Fruit fly (Drosophila melanogaster) whole organism, prepupa: ENCODE data around the gene CG6845.
A peak's percentile ranks its signal among the peaks of the same experiment; 100 is the strongest.

Experiments used
- Blimp-1 ChIP-seq: fragments of 200-800 bp; sonication (Bioruptor generic); optimal IDR thresholded peaks from 3 replicates; lab custom pipeline; 2017; ENCODE audit warnings: missing biosample characterization, missing genetic modification characterization, mild to moderate bottlenecking, moderate library complexity, missing genetic modification reagents
- CG11294 ChIP-seq: fragments of 200-800 bp; sonication (Bioruptor generic); IDR thresholded peaks from 2 replicates; pipeline ENCODE4 v1.3.6; 2022; ENCODE audit warnings: missing biosample characterization, missing genetic modification characterization
- CG11762 ChIP-seq: fragments of 200-800 bp; sonication (Bioruptor generic); optimal IDR thresholded peaks from 3 replicates; lab custom pipeline; 2016; ENCODE audit warnings: missing biosample characterization, missing genetic modification characterization; ENCODE audit not compliant: insufficient read depth
- CG11902 ChIP-seq: fragments of 200-800 bp; sonication (Bioruptor generic); optimal IDR thresholded peaks from 3 replicates; lab custom pipeline; 2016; ENCODE audit warnings: missing biosample characterization, missing genetic modification characterization
- CG15336 ChIP-seq: fragments of 200-800 bp; sonication (Bioruptor generic); IDR thresholded peaks from 2 replicates; pipeline ENCODE4 v1.3.6; 2022; ENCODE audit warnings: missing biosample characterization, missing genetic modification characterization
- CG1621 ChIP-seq: fragments of 200-800 bp; sonication (Bioruptor generic); optimal IDR thresholded peaks from 3 replicates; lab custom pipeline; 2018; ENCODE audit warnings: missing biosample characterization, mild to moderate bottlenecking, missing genetic modification characterization
- CG16779 ChIP-seq: fragments of 200-800 bp; sonication (Bioruptor generic); optimal IDR thresholded peaks from 3 replicates; lab custom pipeline; 2017; ENCODE audit warnings: missing biosample characterization, mild to moderate bottlenecking, missing genetic modification characterization
- CG3032 ChIP-seq: fragments of 200-800 bp; optimal IDR thresholded peaks from 2 replicates; lab custom pipeline; 2019; ENCODE audit warnings: missing biosample characterization, mild to moderate bottlenecking, missing genetic modification characterization, moderate library complexity
- CG31627 ChIP-seq: fragments of 200-800 bp; sonication (Bioruptor generic); optimal IDR thresholded peaks from 3 replicates; lab custom pipeline; 2016; ENCODE audit warnings: missing biosample characterization, missing genetic modification characterization
- CG3919 ChIP-seq: fragments of 200-800 bp; sonication (Bioruptor generic); optimal IDR thresholded peaks from 3 replicates; lab custom pipeline; 2016; ENCODE audit warnings: missing biosample characterization, missing genetic modification characterization
- CG4318 ChIP-seq: fragments of 200-800 bp; sonication (Bioruptor generic); optimal IDR thresholded peaks from 3 replicates; lab custom pipeline; 2017; ENCODE audit warnings: missing biosample characterization, mild to moderate bottlenecking, missing genetic modification characterization
- CG6163 ChIP-seq: fragments of 200-800 bp; sonication (Bioruptor generic); IDR thresholded peaks from 3 replicates; pipeline ENCODE4 v1.3.6; 2022; ENCODE audit warnings: missing biosample characterization, missing genetic modification characterization
- CG6276 ChIP-seq: fragments of 200-800 bp; sonication (Bioruptor generic); optimal IDR thresholded peaks from 2 replicates; lab custom pipeline; 2017; ENCODE audit warnings: missing biosample characterization, mild to moderate bottlenecking, missing genetic modification characterization
- CG6792 ChIP-seq: fragments of 200-800 bp; sonication (Bioruptor generic); optimal IDR thresholded peaks from 3 replicates; lab custom pipeline; 2016; ENCODE audit warnings: missing biosample characterization, missing genetic modification characterization
- CG6808 ChIP-seq: fragments of 200-800 bp; sonication (Bioruptor generic); optimal IDR thresholded peaks from 3 replicates; lab custom pipeline; 2017; ENCODE audit warnings: missing biosample characterization, missing genetic modification characterization, mild to moderate bottlenecking, moderate library complexity, missing genetic modification reagents
- CG6854 ChIP-seq: fragments of 200-800 bp; sonication (Bioruptor generic); optimal IDR thresholded peaks from 2 replicates; lab custom pipeline; 2017; ENCODE audit warnings: missing biosample characterization, mild to moderate bottlenecking, missing genetic modification characterization
- CG7368 ChIP-seq: fragments of 200-800 bp; sonication (Bioruptor generic); optimal IDR thresholded peaks from 3 replicates; lab custom pipeline; 2016; ENCODE audit warnings: missing biosample characterization, missing genetic modification characterization
- CG8119 ChIP-seq: fragments of 200-800 bp; sonication (Bioruptor generic); IDR thresholded peaks from 3 replicates; pipeline ENCODE4 v1.3.6; 2022; ENCODE audit warnings: missing biosample characterization, missing genetic modification characterization
- CG8319 ChIP-seq: fragments of 200-800 bp; sonication (Bioruptor generic); optimal IDR thresholded peaks from 3 replicates; lab custom pipeline; 2016; ENCODE audit warnings: missing biosample characterization, missing genetic modification characterization
- Eip75B ChIP-seq: fragments of 200-800 bp; sonication (Bioruptor generic); optimal IDR thresholded peaks from 3 replicates; lab custom pipeline; 2016; ENCODE audit warnings: missing biosample characterization, missing genetic modification characterization
- Eip78C ChIP-seq: fragments of 200-800 bp; sonication (Bioruptor generic); peaks from one replicate; lab custom pipeline; 2016; ENCODE audit warnings: missing biosample characterization, missing genetic modification characterization
- Eip93F ChIP-seq: fragments of 200-800 bp; sonication (Bioruptor generic); optimal IDR thresholded peaks from 2 replicates; lab custom pipeline; 2016; ENCODE audit warnings: missing biosample characterization, mild to moderate bottlenecking, missing genetic modification characterization
- Ets21C ChIP-seq: fragments of 200-800 bp; sonication (Bioruptor generic); optimal IDR thresholded peaks from 3 replicates; lab custom pipeline; 2016; ENCODE audit warnings: missing biosample characterization, missing genetic modification characterization
- Ets96B ChIP-seq: fragments of 200-800 bp; optimal IDR thresholded peaks from 2 replicates; lab custom pipeline; 2019; ENCODE audit warnings: missing biosample characterization, mild to moderate bottlenecking, missing genetic modification characterization, moderate library complexity
- Gug ChIP-seq: fragments of 200-800 bp; sonication (Bioruptor generic); IDR thresholded peaks from 2 replicates; pipeline ENCODE4 v1.3.6; 2022; ENCODE audit warnings: missing biosample characterization, missing genetic modification characterization
- Hr39 ChIP-seq: fragments of 200-800 bp; sonication (Bioruptor generic); optimal IDR thresholded peaks from 2 replicates; lab custom pipeline; 2016; ENCODE audit warnings: missing biosample characterization, missing genetic modification characterization
- Lpt ChIP-seq: fragments of 200-800 bp; sonication (Bioruptor generic); optimal IDR thresholded peaks from 3 replicates; lab custom pipeline; 2016; ENCODE audit warnings: missing biosample characterization, missing genetic modification characterization
- OdsH ChIP-seq: fragments of 200-800 bp; sonication (Bioruptor generic); optimal IDR thresholded peaks from 3 replicates; lab custom pipeline; 2016; ENCODE audit warnings: missing biosample characterization, missing genetic modification characterization
- Sox102F ChIP-seq: fragments of 200-800 bp; sonication (Bioruptor generic); optimal IDR thresholded peaks from 2 replicates; lab custom pipeline; 2016; ENCODE audit warnings: missing biosample characterization, mild to moderate bottlenecking, missing genetic modification characterization
- Sox14 ChIP-seq: fragments of 200-800 bp; sonication (Bioruptor generic); optimal IDR thresholded peaks from 3 replicates; lab custom pipeline; 2016; ENCODE audit warnings: missing biosample characterization, missing genetic modification characterization
- achi ChIP-seq: fragments of 200-800 bp; sonication (Bioruptor generic); optimal IDR thresholded peaks from 3 replicates; lab custom pipeline; 2016; ENCODE audit warnings: missing biosample characterization, missing genetic modification characterization
- acj6 ChIP-seq: fragments of 200-800 bp; sonication (Bioruptor generic); optimal IDR thresholded peaks from 3 replicates; lab custom pipeline; 2016; ENCODE audit warnings: missing biosample characterization, missing genetic modification characterization
- cyc ChIP-seq: fragments of 200-800 bp; sonication (Bioruptor generic); optimal IDR thresholded peaks from 3 replicates; lab custom pipeline; 2016; ENCODE audit warnings: missing biosample characterization, missing genetic modification characterization
- eg ChIP-seq: fragments of 200-800 bp; sonication (Bioruptor generic); IDR thresholded peaks from 3 replicates; pipeline ENCODE4 v1.3.6; 2022; ENCODE audit warnings: missing biosample characterization, missing genetic modification characterization
- esn ChIP-seq: fragments of 200-800 bp; sonication (Bioruptor generic); optimal IDR thresholded peaks from 2 replicates; lab custom pipeline; 2016; ENCODE audit warnings: missing biosample characterization, mild to moderate bottlenecking, missing genetic modification characterization, moderate library complexity
- fd59A ChIP-seq: fragments of 200-800 bp; sonication (Bioruptor generic); optimal IDR thresholded peaks from 2 replicates; lab custom pipeline; 2017; ENCODE audit warnings: missing biosample characterization, mild to moderate bottlenecking, missing genetic modification characterization, missing genetic modification reagents
- fd85E ChIP-seq: fragments of 200-800 bp; sonication (Bioruptor generic); optimal IDR thresholded peaks from 3 replicates; lab custom pipeline; 2016; ENCODE audit warnings: missing biosample characterization, missing genetic modification characterization
- fkh ChIP-seq: fragments of 200-800 bp; sonication (Bioruptor generic); optimal IDR thresholded peaks from 3 replicates; lab custom pipeline; 2017; ENCODE audit warnings: missing biosample characterization, mild to moderate bottlenecking, missing genetic modification characterization, moderate library complexity
- lz ChIP-seq: fragments of 200-800 bp; sonication (Bioruptor generic); optimal IDR thresholded peaks from 3 replicates; lab custom pipeline; 2016; ENCODE audit warnings: missing biosample characterization, missing genetic modification characterization
- net ChIP-seq: fragments of 200-800 bp; sonication (Bioruptor generic); optimal IDR thresholded peaks from 3 replicates; lab custom pipeline; 2016; ENCODE audit warnings: missing biosample characterization, missing genetic modification characterization
- pdm3 ChIP-seq: fragments of 200-800 bp; sonication (Bioruptor generic); optimal IDR thresholded peaks from 3 replicates; lab custom pipeline; 2016; ENCODE audit warnings: missing biosample characterization, missing genetic modification characterization
- salr ChIP-seq, 2 experiments: fragments of 200-800 bp; sonication (Bioruptor generic); optimal IDR thresholded peaks; 3 replicates each; lab custom pipeline; 2016 to 2018; ENCODE audit warnings: missing biosample characterization in 2 of 2, missing genetic modification characterization in 2 of 2, mild to moderate bottlenecking in 1 of 2
- spab ChIP-seq: fragments of 200-800 bp; sonication (Bioruptor generic); optimal IDR thresholded peaks from 2 replicates; lab custom pipeline; 2017; ENCODE audit warnings: missing biosample characterization, mild to moderate bottlenecking, missing genetic modification characterization, missing genetic modification reagents
- ss ChIP-seq, 2 experiments: fragments of 200-800 bp; sonication (Bioruptor generic); optimal IDR thresholded peaks; 2 replicates in 1 of 2; 3 replicates in 1 of 2; lab custom pipeline; 2017 to 2018; ENCODE audit warnings: mild to moderate bottlenecking in 2 of 2, missing biosample characterization in 2 of 2, missing genetic modification characterization in 2 of 2, moderate library complexity in 1 of 2
- svp ChIP-seq: fragments of 200-800 bp; sonication (Bioruptor generic); peaks from one replicate; lab custom pipeline; 2016; ENCODE audit warnings: missing biosample characterization, missing genetic modification characterization
- topi ChIP-seq: fragments of 200-800 bp; sonication (Bioruptor generic); optimal IDR thresholded peaks from 3 replicates; lab custom pipeline; 2016; ENCODE audit warnings: missing biosample characterization, missing genetic modification characterization
- vri ChIP-seq: fragments of 200-800 bp; sonication (Bioruptor generic); optimal IDR thresholded peaks from 3 replicates; lab custom pipeline; 2016; ENCODE audit warnings: missing biosample characterization, mild to moderate bottlenecking, missing genetic modification characterization

CG6845 gene

DNA sequence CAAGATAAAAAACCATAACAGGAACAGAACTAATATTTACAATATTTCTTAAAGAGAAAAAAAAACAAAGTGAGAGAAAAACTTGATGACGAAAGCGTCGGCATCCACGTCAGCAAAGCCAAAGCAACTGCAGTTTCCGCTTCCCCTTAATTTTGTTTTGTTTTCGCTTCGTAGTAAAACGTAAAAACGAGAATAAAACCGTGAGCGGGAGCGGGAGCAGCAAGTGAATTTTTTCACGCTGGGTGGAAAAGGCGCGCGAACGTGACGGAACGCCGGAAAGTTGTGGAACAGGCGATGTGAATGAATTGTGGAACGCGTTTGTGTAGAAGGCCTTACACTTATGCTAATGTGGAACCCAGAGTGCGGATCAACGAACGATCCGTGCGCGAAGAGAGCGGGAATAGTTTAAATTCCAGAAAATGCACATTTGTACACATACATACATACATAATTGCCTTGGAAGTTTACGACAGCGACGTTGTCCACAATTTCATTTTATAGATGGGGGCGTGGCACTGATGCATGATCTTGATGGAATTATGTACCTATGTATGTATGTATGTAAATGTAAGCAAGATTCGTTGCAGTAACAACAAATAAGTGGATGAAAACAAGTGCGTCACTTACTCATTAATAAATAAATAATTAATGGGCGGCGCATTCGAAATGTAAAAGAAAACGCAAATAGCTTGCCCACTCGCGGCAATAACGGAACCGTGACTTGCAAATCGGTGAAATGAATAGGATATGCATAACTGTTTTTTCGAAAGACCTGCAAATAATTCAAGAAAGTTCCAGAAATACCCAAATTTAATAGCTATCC is 17.7 kb upstream of the CG6845 start (continued):
- TF ChIP-seq Ets21C (GFP tag; lab: Kevin White, UChicago) = no peak
- TF ChIP-seq CG11762 (GFP tag; lab: Kevin White, UChicago) = no peak
- peak; percentile 44 for TF ChIP-seq fkh (GFP tag; lab: Kevin White, UChicago)
- TF ChIP-seq CG31627 (GFP tag; lab: Kevin White, UChicago) = no peak
- peak; percentile 31 for TF ChIP-seq Eip75B (GFP tag; lab: Kevin White, UChicago)
- no peak for TF ChIP-seq CG3032 (tag; lab: Kevin White, UChicago)
- TF ChIP-seq CG15336 (GFP tag; lab: Robert Waterston, UW) = peak; percentile 41; the same call in 1 of the 2 replicates
- no peak for TF ChIP-seq OdsH (GFP tag; lab: Kevin White, UChicago)
- peak; percentile 14 for TF ChIP-seq net
- TF ChIP-seq CG11902 = no peak
- no peak for TF ChIP-seq CG6792 (GFP tag; lab: Kevin White, UChicago)
- no peak for TF ChIP-seq cyc (GFP tag; lab: Kevin White, UChicago)
- TF ChIP-seq salr (GFP tag; optimal IDR thresholded peaks at IDR 0.05; lab: Kevin White, UChicago) = no peak
- peak; percentile 67 for TF ChIP-seq vri
- no peak for TF ChIP-seq CG7368 (GFP tag; lab: Kevin White, UChicago)
- TF ChIP-seq CG1621 = peak; percentile 82
- TF ChIP-seq CG6854 (GFP tag; lab: Kevin White, UChicago) = peak; percentile 91
- TF ChIP-seq Hr39 = no peak
- no peak for TF ChIP-seq CG11294 (GFP tag; lab: Robert Waterston, UW)
- TF ChIP-seq CG8319 (GFP tag; lab: Kevin White, UChicago) = no peak
- TF ChIP-seq esn (GFP tag; lab: Kevin White, UChicago) = no peak
- peak; percentile 37 to 46 for TF ChIP-seq ss (GFP tag; optimal IDR thresholded peaks at IDR 0.05; lab: Kevin White, UChicago)
- no peak for TF ChIP-seq Ets96B (tag; lab: Kevin White, UChicago)
- no peak for TF ChIP-seq Sox102F (GFP tag; lab: Kevin White, UChicago)
- no peak for TF ChIP-seq Eip93F (GFP tag; lab: Kevin White, UChicago)
- TF ChIP-seq spab = no peak
- TF ChIP-seq fd85E (GFP tag; lab: Kevin White, UChicago) = no peak

- TF ChIP-seq Sox102F (GFP tag; lab: Kevin White, UChicago) (peak; percentile 21), CG4318 (GFP tag; lab: Kevin White, UChicago) (no peak), Gug (GFP tag; lab: Robert Waterston, UW) (no peak), Sox14 (peak; percentile 35), CG6808 (GFP tag; lab: Kevin White, UChicago) (peak; percentile 18), CG7368 (GFP tag; lab: Kevin White, UChicago) (peak; percentile 5), CG6854 (GFP tag; lab: Kevin White, UChicago) (peak; percentile 52), ss (GFP tag; optimal IDR thresholded peaks at IDR 0.05; lab: Kevin White, UChicago) (peak; percentile 20), CG8119 (GFP tag; lab: Robert Waterston, UW) (0 out of 3 replicates have a peak, but pooled peaks have one; percentile 37), CG15336 (GFP tag; lab: Robert Waterston, UW) (peak; percentile 25; the same call in 1 of the 2 replicates), fd59A (GFP tag; lab: Kevin White, UChicago) (no peak), achi (GFP tag; lab: Kevin White, UChicago) (no peak), CG6163 (GFP tag; lab: Robert Waterston, UW) (peak; percentile 79), topi (GFP tag; lab: Kevin White, UChicago) (peak; percentile 39), Eip75B (GFP tag; lab: Kevin White, UChicago) (peak; percentile 27), eg (peak; percentile 58; the same call in 2 of the 3 replicates), CG3919 (GFP tag; lab: Kevin White, UChicago) (peak; percentile 24), Blimp-1 (GFP tag; lab: Kevin White, UChicago) (peak; percentile 81), Eip78C (GFP tag; lab: Kevin White, UChicago) (peak; percentile 51), CG11762 (GFP tag; lab: Kevin White, UChicago) (no peak), CG1621 (peak; percentile 25), lz (GFP tag; lab: Kevin White, UChicago) (no peak), Hr39 (no peak), CG8319 (GFP tag; lab: Kevin White, UChicago) (no peak), acj6 (no peak), svp (GFP tag; lab: Kevin White, UChicago) (peak; percentile 42), pdm3 (GFP tag; lab: Kevin White, UChicago) (no peak), net (peak; percentile 32), CG16779 (tag; lab: Kevin White, UChicago) (peak; percentile 24), CG6276 (GFP tag; lab: Kevin White, UChicago) (peak; percentile 26), Lpt (GFP tag; lab: Kevin White, UChicago) (no peak), spab (no peak)
Measured at dm6 chr3L:129311-129816, 16.9 kb upstream of the CG6845 start, which contains the start of gene Pdk1. TSS of gene Pdk1 (plus strand) at chr3L:129450.
